Fruit fly (Drosophila melanogaster) whole organism, embryonic: Measurements from ENCODE around the gene Tsp29Fb.

Source experiments
- C15 ChIP-seq: fragments of 200-800 bp; sonication (Bioruptor generic); IDR thresholded peaks from 3 replicates; pipeline ENCODE4 v1.3.6; 2022; ENCODE audit warnings: missing biosample characterization, missing genetic modification characterization
- CG10147 ChIP-seq: fragments of 200-800 bp; sonication (Bioruptor generic); optimal IDR thresholded peaks from 2 replicates; lab custom pipeline; 2019; ENCODE audit warnings: missing biosample characterization, mild to moderate bottlenecking, missing genetic modification characterization, moderate library complexity
- CG10274 ChIP-seq: fragments of 200-800 bp; sonication (Bioruptor generic); optimal IDR thresholded peaks from 3 replicates; lab custom pipeline; 2017; ENCODE audit warnings: missing biosample characterization, mild to moderate bottlenecking, missing genetic modification characterization
- CG11247 ChIP-seq: fragments of 200-800 bp; sonication (Bioruptor generic); IDR thresholded peaks from 2 replicates; pipeline ENCODE4 v1.3.6; 2022; ENCODE audit warnings: missing biosample characterization, missing genetic modification characterization
- CG1233 ChIP-seq: fragments of 200-800 bp; sonication (Bioruptor generic); optimal IDR thresholded peaks from 4 replicates; lab custom pipeline; 2018; ENCODE audit warnings: missing biosample characterization, mild to moderate bottlenecking, missing genetic modification characterization
- CG13894 ChIP-seq: fragments of 200-800 bp; sonication (Bioruptor generic); optimal IDR thresholded peaks from 3 replicates; lab custom pipeline; 2018; ENCODE audit warnings: missing biosample characterization, mild to moderate bottlenecking, missing genetic modification characterization, moderate library complexity
- CG15514 ChIP-seq: fragments of 200-800 bp; sonication (Bioruptor generic); optimal IDR thresholded peaks from 3 replicates; lab custom pipeline; 2017; ENCODE audit warnings: missing biosample characterization, missing genetic modification characterization, mild to moderate bottlenecking, moderate library complexity, missing genetic modification reagents
- CG16779 ChIP-seq: fragments of 200-800 bp; sonication (Bioruptor generic); IDR thresholded peaks from 2 replicates; pipeline ENCODE4 v1.3.6; 2022; ENCODE audit warnings: missing biosample characterization, missing genetic modification characterization
- CG17361 ChIP-seq: fragments of 200-800 bp; sonication (Bioruptor generic); IDR thresholded peaks from 3 replicates; pipeline ENCODE4 v1.3.6; 2022; ENCODE audit warnings: missing biosample characterization, missing genetic modification characterization
- CG17612 ChIP-seq: fragments of 200-800 bp; sonication (Bioruptor generic); IDR thresholded peaks from 2 replicates; pipeline ENCODE4 v1.3.6; 2022; ENCODE audit warnings: missing biosample characterization, missing genetic modification characterization
- CG1832 ChIP-seq: fragments of 200-800 bp; sonication (Bioruptor generic); optimal IDR thresholded peaks from 2 replicates; lab custom pipeline; 2017; ENCODE audit warnings: missing biosample characterization, mild to moderate bottlenecking, missing genetic modification characterization, inconsistent platforms
- CG18599 ChIP-seq: fragments of 200-800 bp; sonication (Bioruptor generic); optimal IDR thresholded peaks from 3 replicates; lab custom pipeline; 2017; ENCODE audit warnings: missing biosample characterization, missing genetic modification characterization, mild to moderate bottlenecking, moderate library complexity, missing genetic modification reagents
- CG3281 ChIP-seq: fragments of 200-800 bp; sonication (Bioruptor generic); optimal IDR thresholded peaks from 3 replicates; lab custom pipeline; 2017; ENCODE audit warnings: missing biosample characterization, mild to moderate bottlenecking, missing genetic modification characterization
- CG6175 ChIP-seq: fragments of 200-800 bp; sonication (Bioruptor generic); IDR thresholded peaks from 3 replicates; pipeline ENCODE4 v1.3.6; 2022; ENCODE audit warnings: missing biosample characterization, missing genetic modification characterization
- CG7357 ChIP-seq: fragments of 200-800 bp; sonication (Bioruptor generic); IDR thresholded peaks from 3 replicates; pipeline ENCODE4 v1.3.6; 2022; ENCODE audit warnings: missing biosample characterization, missing genetic modification characterization
- CG8944 ChIP-seq: fragments of 200-800 bp; sonication (Bioruptor generic); optimal IDR thresholded peaks from 3 replicates; lab custom pipeline; 2016; ENCODE audit warnings: missing biosample characterization, missing genetic modification characterization
- CG9727 ChIP-seq: fragments of 200-800 bp; sonication (Bioruptor generic); optimal IDR thresholded peaks from 3 replicates; lab custom pipeline; 2017; ENCODE audit warnings: missing biosample characterization, mild to moderate bottlenecking, missing genetic modification characterization
- CG9797 ChIP-seq: fragments of 200-800 bp; sonication (Bioruptor generic); optimal IDR thresholded peaks from 3 replicates; lab custom pipeline; 2018; ENCODE audit warnings: missing biosample characterization, mild to moderate bottlenecking, missing genetic modification characterization
- CG9817 ChIP-seq: fragments of 200-800 bp; sonication (Bioruptor generic); optimal IDR thresholded peaks from 2 replicates; lab custom pipeline; 2018; ENCODE audit warnings: missing biosample characterization, mild to moderate bottlenecking, missing genetic modification characterization, moderate library complexity
- CkIIα-i1 ChIP-seq: fragments of 200-800 bp; sonication (Bioruptor generic); IDR thresholded peaks from 2 replicates; pipeline ENCODE4 v1.3.6; 2022; ENCODE audit warnings: missing biosample characterization, missing genetic modification characterization
- Dbx ChIP-seq: fragments of 200-800 bp; sonication (Bioruptor generic); IDR thresholded peaks from 3 replicates; pipeline ENCODE4 v1.3.6; 2022; ENCODE audit warnings: missing biosample characterization, missing genetic modification characterization
- Dek ChIP-seq: fragments of 200-800 bp; sonication (Bioruptor generic); optimal IDR thresholded peaks from 3 replicates; lab custom pipeline; 2019; ENCODE audit warnings: missing biosample characterization, mild to moderate bottlenecking, missing genetic modification characterization, moderate library complexity
- Doc2 ChIP-seq: fragments of 200-800 bp; sonication (Bioruptor generic); IDR thresholded peaks from 2 replicates; pipeline ENCODE4 v1.3.6; 2022; ENCODE audit warnings: missing biosample characterization, missing genetic modification characterization
- HmgZ ChIP-seq: fragments of 200-800 bp; sonication (Bioruptor generic); optimal IDR thresholded peaks from 2 replicates; lab custom pipeline; 2018; ENCODE audit warnings: missing biosample characterization, mild to moderate bottlenecking, missing genetic modification characterization
- Hr3 ChIP-seq: fragments of 200-800 bp; sonication (Bioruptor generic); optimal IDR thresholded peaks from 3 replicates; lab custom pipeline; 2016; ENCODE audit warnings: missing biosample characterization, missing genetic modification characterization
- MBD-R2 ChIP-seq: fragments of 200-800 bp; sonication (Bioruptor generic); IDR thresholded peaks from 2 replicates; pipeline ENCODE4 v1.3.6; 2022; ENCODE audit warnings: missing biosample characterization, missing genetic modification characterization
- Max ChIP-seq: fragments of 200-800 bp; sonication (Bioruptor generic); optimal IDR thresholded peaks from 2 replicates; lab custom pipeline; 2016; ENCODE audit warnings: missing biosample characterization, mild to moderate bottlenecking, missing genetic modification characterization
- Med ChIP-seq: fragments of 200-800 bp; sonication (Bioruptor generic); peaks from one replicate; lab custom pipeline; 2016; ENCODE audit warnings: missing biosample characterization, missing genetic modification characterization, mild to moderate bottlenecking, inconsistent platforms, moderate library complexity
- NFAT ChIP-seq: fragments of 200-800 bp; sonication (Bioruptor generic); IDR thresholded peaks from 2 replicates; pipeline ENCODE4 v1.3.6; 2022; ENCODE audit warnings: missing biosample characterization, missing genetic modification characterization
- Trl ChIP-seq, 3 experiments: fragments of >200 bp in 2 of 3; fragments of 200-800 bp in 1 of 3; sonication (Bioruptor generic) in 1 of 3; optimal IDR thresholded peaks; 2 replicates in 1 of 3; 3 replicates in 2 of 3; lab custom pipeline; 2016 to 2017; ENCODE audit warnings: missing biosample characterization in 1 of 3, missing genetic modification characterization in 1 of 3
- Xbp1 ChIP-seq: fragments of 200-800 bp; sonication (Bioruptor generic); optimal IDR thresholded peaks from 3 replicates; lab custom pipeline; 2016; ENCODE audit warnings: missing biosample characterization, mild to moderate bottlenecking, missing genetic modification characterization
- ac ChIP-seq: fragments of 200-800 bp; sonication (Bioruptor generic); optimal IDR thresholded peaks from 3 replicates; lab custom pipeline; 2017; ENCODE audit warnings: missing biosample characterization, mild to moderate bottlenecking, missing genetic modification characterization
- bcd ChIP-seq: fragments of 200-800 bp; sonication (Bioruptor generic); optimal IDR thresholded peaks from 2 replicates; lab custom pipeline; 2017; ENCODE audit warnings: missing biosample characterization, mild to moderate bottlenecking, missing genetic modification characterization
- cad ChIP-seq: fragments of >200 bp; optimal IDR thresholded peaks from 2 replicates; lab custom pipeline; 2017; ENCODE audit warnings: missing biosample characterization, missing genetic modification characterization
- crp ChIP-seq, 2 experiments: fragments of 200-800 bp; sonication (Bioruptor generic); optimal IDR thresholded peaks; 2 replicates in 1 of 2; 3 replicates in 1 of 2; lab custom pipeline; 2017; ENCODE audit warnings: missing biosample characterization in 2 of 2, missing genetic modification characterization in 2 of 2, mild to moderate bottlenecking in 1 of 2, moderate library complexity in 1 of 2
- cwo ChIP-seq: fragments of 200-800 bp; sonication (Bioruptor generic); optimal IDR thresholded peaks from 3 replicates; lab custom pipeline; 2017; ENCODE audit warnings: missing biosample characterization, missing genetic modification characterization, mild to moderate bottlenecking, moderate library complexity, missing genetic modification reagents
- dmrt11E ChIP-seq: fragments of 200-800 bp; sonication (Bioruptor generic); optimal IDR thresholded peaks from 3 replicates; lab custom pipeline; 2018; ENCODE audit warnings: missing biosample characterization, mild to moderate bottlenecking, missing genetic modification characterization, moderate library complexity
- dysf ChIP-seq: fragments of 200-800 bp; sonication (Bioruptor generic); IDR thresholded peaks from 3 replicates; pipeline ENCODE4 v1.3.6; 2022; ENCODE audit warnings: missing biosample characterization, missing genetic modification characterization
- fd3F ChIP-seq: fragments of 200-800 bp; sonication (Bioruptor generic); optimal IDR thresholded peaks from 2 replicates; lab custom pipeline; 2018; ENCODE audit warnings: missing biosample characterization, mild to moderate bottlenecking, missing genetic modification characterization, moderate library complexity
- her ChIP-seq: fragments of 200-800 bp; sonication (Bioruptor generic); optimal IDR thresholded peaks from 2 replicates; lab custom pipeline; 2016; ENCODE audit warnings: missing biosample characterization, missing genetic modification characterization
- insv ChIP-seq, 2 experiments: fragments of 200-800 bp; sonication (Bioruptor generic); optimal IDR thresholded peaks; 3 replicates each; lab custom pipeline; 2016 to 2018; ENCODE audit warnings: missing biosample characterization in 2 of 2, missing genetic modification characterization in 2 of 2
- lilli ChIP-seq: fragments of 200-800 bp; sonication (Bioruptor generic); optimal IDR thresholded peaks from 3 replicates; lab custom pipeline; 2016; ENCODE audit warnings: missing biosample characterization, missing genetic modification characterization
- mam ChIP-seq: fragments of 200-800 bp; sonication (Bioruptor generic); optimal IDR thresholded peaks from 3 replicates; lab custom pipeline; 2016; ENCODE audit warnings: missing biosample characterization, missing genetic modification characterization
- mirr ChIP-seq: fragments of 200-800 bp; sonication (Bioruptor generic); optimal IDR thresholded peaks from 3 replicates; lab custom pipeline; 2018; ENCODE audit warnings: missing biosample characterization, mild to moderate bottlenecking, missing genetic modification characterization
- mld ChIP-seq: fragments of 200-800 bp; sonication (Bioruptor generic); IDR thresholded peaks from 3 replicates; pipeline ENCODE4 v1.3.6; 2022; ENCODE audit warnings: missing biosample characterization, missing genetic modification characterization; ENCODE audit not compliant: partially characterized antibody
- nerfin-1 ChIP-seq: fragments of 200-800 bp; sonication (Bioruptor generic); optimal IDR thresholded peaks from 3 replicates; lab custom pipeline; 2019; ENCODE audit warnings: missing biosample characterization, mild to moderate bottlenecking, missing genetic modification characterization, moderate library complexity
- nerfin-2 ChIP-seq: fragments of 200-800 bp; sonication (Bioruptor generic); IDR thresholded peaks from 2 replicates; pipeline ENCODE4 v1.3.6; 2022; ENCODE audit warnings: missing biosample characterization, missing genetic modification characterization; ENCODE audit not compliant: partially characterized antibody
- row ChIP-seq: fragments of 200-800 bp; sonication (Bioruptor generic); IDR thresholded peaks from 3 replicates; pipeline ENCODE4 v1.3.6; 2022; ENCODE audit warnings: missing biosample characterization, missing genetic modification characterization
- tup ChIP-seq: fragments of 200-800 bp; sonication (Bioruptor generic); optimal IDR thresholded peaks from 2 replicates; lab custom pipeline; 2016; ENCODE audit warnings: missing biosample characterization, mild to moderate bottlenecking, missing genetic modification characterization, moderate library complexity
- unc-4 ChIP-seq: fragments of 200-800 bp; sonication (Bioruptor generic); IDR thresholded peaks from 2 replicates; pipeline ENCODE4 v1.3.6; 2022; ENCODE audit warnings: missing biosample characterization, missing genetic modification characterization; ENCODE audit not compliant: partially characterized antibody

The Tsp29Fb gene

dm6 chr2L:8894224-8894623 lies 43.0 kb upstream of the Tsp29Fb start (continued):
- TF ChIP-seq nerfin-2 (no peak), CG9727 (peak; percentile 12), CG15514 (GFP tag; lab: Kevin White, UChicago) (peak; percentile 16), dysf (peak; percentile 61; the same call in 2 of the 3 replicates), insv (GFP tag; optimal IDR thresholded peaks at IDR 0.05; lab: Kevin White, UChicago) (no peak), CG8944 (GFP tag; lab: Kevin White, UChicago) (no peak), Dek (peak; percentile 21), Doc2 (GFP tag; lab: Robert Waterston, UW) (no peak), mld (no peak), NFAT (GFP tag; lab: Robert Waterston, UW) (peak; percentile 81), tup (GFP tag; lab: Kevin White, UChicago) (no peak), CG16779 (GFP tag; lab: Robert Waterston, UW) (peak; percentile 76), CG10147 (GFP tag; lab: Kevin White, UChicago) (peak; percentile 61), CG13894 (tag; lab: Kevin White, UChicago) (peak; percentile 79), CG9797 (GFP tag; lab: Kevin White, UChicago) (no peak), Max (GFP tag; lab: Kevin White, UChicago) (peak; percentile 12), CG1832 (GFP tag; lab: Kevin White, UChicago) (no peak), Xbp1 (GFP tag; lab: Kevin White, UChicago) (no peak), row (peak; percentile 46; the same call in 2 of the 3 replicates), CG3281 (GFP tag; lab: Kevin White, UChicago) (peak; percentile 68), unc-4 (GFP tag; lab: Robert Waterston, UW) (no peak), fd3F (GFP tag; lab: Kevin White, UChicago) (peak; percentile 30), bcd (GFP tag; lab: Kevin White, UChicago) (peak; percentile 31), CG1233 (peak; percentile 28), CG10274 (GFP tag; lab: Kevin White, UChicago) (peak; percentile 31), nerfin-1 (no peak), CG17361 (GFP tag; lab: Robert Waterston, UW) (0 out of 3 replicates have a peak, but pooled peaks have one; percentile 33), cwo (GFP tag; lab: Kevin White, UChicago) (peak; percentile 10), MBD-R2 (GFP tag; lab: Robert Waterston, UW) (peak; percentile 46; the same call in 1 of the 2 replicates), CG6175 (GFP tag; lab: Robert Waterston, UW) (no peak), Trl (optimal IDR thresholded peaks at IDR 0.05; lab: Kevin White, UChicago) (no peak), Trl (GFP tag; optimal IDR thresholded peaks at IDR 0.05; lab: Kevin White, UChicago) (peak; percentile 41), Dbx (GFP tag; lab: Robert Waterston, UW) (peak; percentile 85), mam (GFP tag; lab: Kevin White, UChicago) (peak; percentile 59), Hr3 (GFP tag; lab: Kevin White, UChicago) (no peak), dmrt11E (tag; lab: Kevin White, UChicago) (no peak), C15 (no peak), Med (GFP tag; lab: Kevin White, UChicago) (peak; percentile 93), lilli (GFP tag; lab: Kevin White, UChicago) (peak; percentile 67), CG9817 (peak; percentile 42), her (GFP tag; lab: Kevin White, UChicago) (peak; percentile 20), CG17612 (GFP tag; lab: Robert Waterston, UW) (peak; percentile 36; the same call in 1 of the 2 replicates), mirr (GFP tag; lab: Kevin White, UChicago) (peak; percentile 50), crp (GFP tag; optimal IDR thresholded peaks at IDR 0.05; lab: Kevin White, UChicago) (no peak), CkIIα-i1 (GFP tag; lab: Robert Waterston, UW) (no peak), ac (no peak), CG18599 (peak; percentile 58), CG7357 (peak; percentile 44; the same call in 1 of the 3 replicates), HmgZ (tag; lab: Kevin White, UChicago) (peak; percentile 10), cad (GFP tag; lab: Kevin White, UChicago) (no peak), CG11247 (GFP tag; lab: Robert Waterston, UW) (peak; percentile 60)
